Worm (Caenorhabditis elegans) whole organism, L4 larva: ENCODE data around the gene K09A9.8.
A peak's percentile ranks its signal among the peaks of the same experiment; 100 is the strongest.

Source experiments
- D1046.2 ChIP-seq: fragments of 200-800 bp; sonication (Bioruptor generic); IDR thresholded peaks from 2 replicates; pipeline ENCODE4 v1.3.6; 2022; ENCODE audit warnings: missing genetic modification characterization, missing compliant biosample characterization
- F37D6.2 ChIP-seq: sonication (generic microtip); optimal IDR thresholded peaks from 2 replicates; lab custom pipeline; 2016; ENCODE audit warnings: mild to moderate bottlenecking, missing genetic modification characterization, missing compliant biosample characterization
- jun-1 ChIP-seq: fragments of 150-350 bp; optimal IDR thresholded peaks from 2 replicates; lab custom pipeline; 2014; ENCODE audit warnings: missing biosample characterization, missing genetic modification reagents, missing genetic modification characterization
- lsy-2 ChIP-seq, 2 experiments: fragments of 150-350 bp in 1 of 2; sonication (generic microtip) in 1 of 2; optimal IDR thresholded peaks; 2 replicates each; lab custom pipeline; 2014 to 2017; ENCODE audit warnings: missing biosample characterization in 2 of 2, missing genetic modification characterization in 2 of 2
- nhr-102 ChIP-seq: sonication (generic microtip); optimal IDR thresholded peaks from 2 replicates; lab custom pipeline; 2016; ENCODE audit warnings: mild to moderate bottlenecking, missing genetic modification characterization, moderate library complexity, missing compliant biosample characterization

- TF ChIP-seq nhr-102 (tag; lab: Kevin White, UChicago), result no peak
- TF ChIP-seq F37D6.2 (tag; lab: Kevin White, UChicago), result peak; percentile 61
- peak; percentile 58 to 69 for TF ChIP-seq lsy-2 (tag; optimal IDR thresholded peaks at IDR 0.05; lab: Kevin White, UChicago)
- no peak for TF ChIP-seq D1046.2 (GFP tag; lab: Robert Waterston, UW)
- TF ChIP-seq jun-1 (tag; lab: Kevin White, UChicago), result no peak
Observed at ce11 chrX:15606585-15607276, 9.8 kb upstream of the K09A9.8 start, which contains the start of gene rab-14.
